Fruit fly (Drosophila melanogaster): Measurements from ENCODE around the gene Tsen54.

dm6 chr3L:12175382-12175781, 30.4 kb downstream of the Tsen54 start, which contains the start of gene Rh7:
- TF ChIP-seq Abd-B (GFP tag; optimal IDR thresholded peaks at IDR 0.05) (no peak), GATAd (GFP tag; optimal IDR thresholded peaks at IDR 0.05) (no peak), foxo (GFP tag; optimal IDR thresholded peaks at IDR 0.05) (no peak)
